Fruit fly (Drosophila melanogaster) whole organism, embryonic: ENCODE results near the gene CG13694.
A peak's percentile ranks its signal among the peaks of the same experiment; 100 is the strongest.

ENCODE experiments used
- Aef1 ChIP-seq: fragments of 200-800 bp; sonication (Bioruptor generic); IDR thresholded peaks from 3 replicates; pipeline ENCODE4 v1.3.6; 2022; ENCODE audit warnings: missing biosample characterization, missing genetic modification characterization
- CG11085 ChIP-seq: fragments of 200-800 bp; sonication (Bioruptor generic); IDR thresholded peaks from 2 replicates; pipeline ENCODE4 v1.3.6; 2022; ENCODE audit warnings: missing biosample characterization, missing genetic modification characterization
- CG13296 ChIP-seq: fragments of 200-800 bp; sonication (Bioruptor generic); optimal IDR thresholded peaks from 3 replicates; lab custom pipeline; 2018; ENCODE audit warnings: missing biosample characterization, mild to moderate bottlenecking, missing genetic modification characterization
- CG14014 ChIP-seq: fragments of 200-800 bp; sonication (Bioruptor generic); IDR thresholded peaks from 2 replicates; pipeline ENCODE4 v1.3.6; 2022; ENCODE audit warnings: missing biosample characterization, missing genetic modification characterization
- CG15011 ChIP-seq: fragments of 200-800 bp; sonication (Bioruptor generic); optimal IDR thresholded peaks from 3 replicates; lab custom pipeline; 2018; ENCODE audit warnings: missing biosample characterization, mild to moderate bottlenecking, missing genetic modification characterization
- CG1603 ChIP-seq: fragments of 200-800 bp; sonication (Bioruptor generic); optimal IDR thresholded peaks from 2 replicates; lab custom pipeline; 2019; ENCODE audit warnings: missing biosample characterization, mild to moderate bottlenecking, missing genetic modification characterization, moderate library complexity
- CG16863 ChIP-seq: fragments of 200-800 bp; sonication (Bioruptor generic); optimal IDR thresholded peaks from 3 replicates; lab custom pipeline; 2016; ENCODE audit warnings: missing biosample characterization, missing genetic modification characterization
- CG2120 ChIP-seq: fragments of 200-800 bp; sonication (Bioruptor generic); optimal IDR thresholded peaks from 3 replicates; lab custom pipeline; 2016; ENCODE audit warnings: missing biosample characterization, missing genetic modification characterization
- CG2199 ChIP-seq: fragments of 200-800 bp; sonication (Bioruptor generic); IDR thresholded peaks from 3 replicates; pipeline ENCODE4 v1.3.6; 2022; ENCODE audit warnings: missing biosample characterization, missing genetic modification characterization
- CG2712 ChIP-seq: fragments of 200-800 bp; optimal IDR thresholded peaks from 3 replicates; lab custom pipeline; 2019; ENCODE audit warnings: missing biosample characterization, mild to moderate bottlenecking, missing genetic modification characterization, moderate library complexity
- CG31224 ChIP-seq: fragments of 200-800 bp; sonication (Bioruptor generic); IDR thresholded peaks from 2 replicates; pipeline ENCODE4 v1.3.6; 2022; ENCODE audit warnings: missing biosample characterization, missing genetic modification characterization
- CG33557 ChIP-seq: fragments of 200-800 bp; sonication (Bioruptor generic); optimal IDR thresholded peaks from 2 replicates; lab custom pipeline; 2019; ENCODE audit warnings: missing biosample characterization, mild to moderate bottlenecking, missing genetic modification characterization, moderate library complexity
- CG4328 ChIP-seq: fragments of 200-800 bp; sonication (Bioruptor generic); optimal IDR thresholded peaks from 3 replicates; lab custom pipeline; 2017; ENCODE audit warnings: missing biosample characterization, missing genetic modification reagents, missing genetic modification characterization
- CG5953 ChIP-seq: fragments of 200-800 bp; sonication (Bioruptor generic); IDR thresholded peaks from 2 replicates; pipeline ENCODE4 v1.3.6; 2022; ENCODE audit warnings: missing biosample characterization, missing genetic modification characterization
- CG6854 ChIP-seq: fragments of 200-800 bp; sonication (Bioruptor generic); optimal IDR thresholded peaks from 3 replicates; lab custom pipeline; 2017; ENCODE audit warnings: missing biosample characterization, mild to moderate bottlenecking, missing genetic modification characterization
- CG7271 ChIP-seq: fragments of 200-800 bp; sonication (Bioruptor generic); optimal IDR thresholded peaks from 2 replicates; lab custom pipeline; 2018; ENCODE audit warnings: missing biosample characterization, mild to moderate bottlenecking, missing genetic modification characterization, moderate library complexity
- CG7928 ChIP-seq: fragments of 200-800 bp; sonication (Bioruptor generic); optimal IDR thresholded peaks from 2 replicates; lab custom pipeline; 2017; ENCODE audit warnings: missing biosample characterization, mild to moderate bottlenecking, missing genetic modification characterization
- CG8924 ChIP-seq: fragments of 200-800 bp; optimal IDR thresholded peaks from 3 replicates; lab custom pipeline; 2019; ENCODE audit warnings: missing biosample characterization, mild to moderate bottlenecking, missing genetic modification characterization, moderate library complexity
- CG9215 ChIP-seq: fragments of 200-800 bp; sonication (Bioruptor generic); IDR thresholded peaks from 2 replicates; pipeline ENCODE4 v1.3.6; 2022; ENCODE audit warnings: missing biosample characterization, missing genetic modification characterization
- CG9817 ChIP-seq: fragments of 200-800 bp; sonication (Bioruptor generic); optimal IDR thresholded peaks from 2 replicates; lab custom pipeline; 2018; ENCODE audit warnings: missing biosample characterization, mild to moderate bottlenecking, missing genetic modification characterization, moderate library complexity
- CHES-1-like ChIP-seq: fragments of 200-800 bp; sonication (Bioruptor generic); optimal IDR thresholded peaks from 2 replicates; lab custom pipeline; 2016; ENCODE audit warnings: missing biosample characterization, missing genetic modification characterization
- D19B ChIP-seq: fragments of 200-800 bp; sonication (Bioruptor generic); optimal IDR thresholded peaks from 2 replicates; lab custom pipeline; 2017; ENCODE audit warnings: missing biosample characterization, mild to moderate bottlenecking, missing genetic modification characterization
- Dll ChIP-seq: fragments of 200-800 bp; sonication (Bioruptor generic); IDR thresholded peaks from 4 replicates; pipeline ENCODE4 v1.3.6; 2022; ENCODE audit warnings: missing biosample characterization, missing genetic modification characterization; ENCODE audit not compliant: partially characterized antibody
- ERR ChIP-seq: fragments of 200-800 bp; sonication (Bioruptor generic); optimal IDR thresholded peaks from 2 replicates; lab custom pipeline; 2016; ENCODE audit warnings: missing biosample characterization, missing genetic modification characterization
- Fer1 ChIP-seq: fragments of 200-800 bp; sonication (Bioruptor generic); optimal IDR thresholded peaks from 2 replicates; lab custom pipeline; 2017; ENCODE audit warnings: missing biosample characterization, mild to moderate bottlenecking, missing genetic modification characterization
- HLHmδ ChIP-seq: fragments of 200-800 bp; sonication (Bioruptor generic); optimal IDR thresholded peaks from 2 replicates; lab custom pipeline; 2018; ENCODE audit warnings: missing biosample characterization, mild to moderate bottlenecking, missing genetic modification characterization, moderate library complexity
- Hmx ChIP-seq: fragments of 200-800 bp; sonication (Bioruptor generic); optimal IDR thresholded peaks from 2 replicates; lab custom pipeline; 2016; ENCODE audit warnings: missing biosample characterization, missing genetic modification characterization
- Mes4 ChIP-seq: fragments of 200-800 bp; sonication (Bioruptor generic); optimal IDR thresholded peaks from 2 replicates; lab custom pipeline; 2016; ENCODE audit warnings: missing biosample characterization, missing genetic modification characterization
- PHDP ChIP-seq: fragments of 200-800 bp; sonication (Bioruptor generic); optimal IDR thresholded peaks from 3 replicates; lab custom pipeline; 2018; ENCODE audit warnings: missing biosample characterization, mild to moderate bottlenecking, missing genetic modification characterization, moderate library complexity
- Rfx ChIP-seq: fragments of 200-800 bp; sonication (Bioruptor generic); IDR thresholded peaks from 2 replicates; pipeline ENCODE4 v1.3.6; 2022; ENCODE audit warnings: missing biosample characterization, missing genetic modification characterization
- Rx ChIP-seq: fragments of 200-800 bp; sonication (Bioruptor generic); IDR thresholded peaks from 2 replicates; pipeline ENCODE4 v1.3.6; 2022; ENCODE audit warnings: missing biosample characterization, missing genetic modification characterization
- Scr ChIP-seq: fragments of 200-800 bp; sonication (Bioruptor generic); IDR thresholded peaks from 2 replicates; pipeline ENCODE4 v1.3.6; 2022; ENCODE audit warnings: missing biosample characterization, missing genetic modification characterization; ENCODE audit not compliant: partially characterized antibody
- TFAM ChIP-seq: fragments of 200-800 bp; sonication (Bioruptor generic); optimal IDR thresholded peaks from 2 replicates; lab custom pipeline; 2017; ENCODE audit warnings: missing biosample characterization, missing genetic modification characterization, inconsistent platforms
- abd-A ChIP-seq: fragments of 200-800 bp; sonication (Bioruptor generic); optimal IDR thresholded peaks from 3 replicates; lab custom pipeline; 2019; ENCODE audit warnings: missing biosample characterization, mild to moderate bottlenecking, missing genetic modification characterization, moderate library complexity
- bbx ChIP-seq: fragments of 200-800 bp; sonication (Bioruptor generic); IDR thresholded peaks from 2 replicates; pipeline ENCODE4 v1.3.6; 2022; ENCODE audit warnings: missing biosample characterization, missing genetic modification characterization; ENCODE audit not compliant: partially characterized antibody
- cad ChIP-seq: fragments of >200 bp; optimal IDR thresholded peaks from 2 replicates; lab custom pipeline; 2017; ENCODE audit warnings: missing biosample characterization, missing genetic modification characterization
- croc ChIP-seq: fragments of 200-800 bp; sonication (Bioruptor generic); conservative IDR thresholded peaks from 3 replicates; pipeline ENCODE4 v1.3.6; 2022; ENCODE audit warnings: missing biosample characterization, missing genetic modification characterization
- cwo ChIP-seq: fragments of 200-800 bp; sonication (Bioruptor generic); optimal IDR thresholded peaks from 3 replicates; lab custom pipeline; 2017; ENCODE audit warnings: missing biosample characterization, missing genetic modification characterization, mild to moderate bottlenecking, moderate library complexity, missing genetic modification reagents
- disco-r ChIP-seq: fragments of 200-800 bp; sonication (Bioruptor generic); optimal IDR thresholded peaks from 2 replicates; lab custom pipeline; 2016; ENCODE audit warnings: missing biosample characterization, missing genetic modification characterization
- dmrt99B ChIP-seq: fragments of 200-800 bp; sonication (Bioruptor generic); optimal IDR thresholded peaks from 2 replicates; lab custom pipeline; 2018; ENCODE audit warnings: missing biosample characterization, mild to moderate bottlenecking, missing genetic modification characterization, moderate library complexity
- eve ChIP-seq, 2 experiments: fragments of >200 bp; optimal IDR thresholded peaks; 2 replicates each; lab custom pipeline; 2017; ENCODE audit warnings: missing biosample characterization in 2 of 2, missing genetic modification characterization in 2 of 2
- fd96Cb ChIP-seq: fragments of 200-800 bp; sonication (Bioruptor generic); optimal IDR thresholded peaks from 2 replicates; lab custom pipeline; 2018; ENCODE audit warnings: missing biosample characterization, mild to moderate bottlenecking, missing genetic modification characterization, moderate library complexity
- gce ChIP-seq: fragments of 200-800 bp; sonication (Bioruptor generic); IDR thresholded peaks from 3 replicates; pipeline ENCODE4 v1.3.6; 2022; ENCODE audit warnings: missing biosample characterization, missing genetic modification characterization
- gro ChIP-seq: fragments of 200-800 bp; sonication (Bioruptor generic); optimal IDR thresholded peaks from 2 replicates; lab custom pipeline; 2016; ENCODE audit warnings: missing biosample characterization, missing genetic modification characterization
- klu ChIP-seq: fragments of 200-800 bp; sonication (Bioruptor generic); IDR thresholded peaks from 2 replicates; pipeline ENCODE4 v1.3.6; 2022; ENCODE audit warnings: missing biosample characterization, missing genetic modification characterization
- maf-S ChIP-seq: fragments of 200-800 bp; sonication (Bioruptor generic); optimal IDR thresholded peaks from 2 replicates; lab custom pipeline; 2016; ENCODE audit warnings: missing biosample characterization, missing genetic modification characterization
- nom ChIP-seq: fragments of 200-800 bp; sonication (Bioruptor generic); optimal IDR thresholded peaks from 2 replicates; lab custom pipeline; 2017; ENCODE audit warnings: missing biosample characterization, missing genetic modification characterization, mild to moderate bottlenecking, moderate library complexity, missing genetic modification reagents
- phol ChIP-seq: fragments of 200-800 bp; sonication (Bioruptor generic); optimal IDR thresholded peaks from 3 replicates; lab custom pipeline; 2018; ENCODE audit warnings: missing biosample characterization, mild to moderate bottlenecking, missing genetic modification characterization, moderate library complexity
- rib ChIP-seq: fragments of 200-800 bp; sonication (Bioruptor generic); IDR thresholded peaks from 2 replicates; pipeline ENCODE4 v1.3.6; 2022; ENCODE audit warnings: missing biosample characterization, missing genetic modification characterization
- sima ChIP-seq: fragments of 200-800 bp; sonication (Bioruptor generic); optimal IDR thresholded peaks from 2 replicates; lab custom pipeline; 2016; ENCODE audit warnings: missing biosample characterization, missing genetic modification characterization
- ttk ChIP-seq: fragments of 200-800 bp; sonication (Bioruptor generic); IDR thresholded peaks from 2 replicates; pipeline ENCODE4 v2.1.2; 2022; ENCODE audit warnings: missing biosample characterization, missing genetic modification characterization

CG13694 gene

dm6 chr2L:76048-76447 is 40.2 kb downstream of the CG13694 start, which contains the start of gene CG11374:
CG11374 (plus strand) TSS chr2L:76348.
- TF ChIP-seq D19B (GFP tag; lab: Kevin White, UChicago) = no peak
- TF ChIP-seq phol (tag; lab: Kevin White, UChicago) = no peak
- no peak for TF ChIP-seq CG5953 (GFP tag; lab: Robert Waterston, UW)
- TF ChIP-seq CG31224 (GFP tag; lab: Robert Waterston, UW) = no peak
- no peak for TF ChIP-seq CG8924 (tag; lab: Kevin White, UChicago)
- TF ChIP-seq sima (GFP tag; lab: Kevin White, UChicago) = no peak
- TF ChIP-seq Rx = no peak
- TF ChIP-seq fd96Cb = no peak
- TF ChIP-seq gro (GFP tag; lab: Kevin White, UChicago) = no peak
- no peak for TF ChIP-seq CG14014
- TF ChIP-seq PHDP (tag; lab: Kevin White, UChicago) = no peak
- no peak for TF ChIP-seq CG33557 (GFP tag; lab: Kevin White, UChicago)
- TF ChIP-seq CG7928 = no peak
- TF ChIP-seq CG16863 (GFP tag; lab: Kevin White, UChicago) = no peak
- TF ChIP-seq croc (GFP tag; lab: Robert Waterston, UW) = no peak
- no peak for TF ChIP-seq dmrt99B
- TF ChIP-seq nom (GFP tag; lab: Kevin White, UChicago) = no peak
- no peak for TF ChIP-seq gce
- TF ChIP-seq TFAM = no peak

- TF ChIP-seq CG2120 (GFP tag; lab: Kevin White, UChicago) = peak; percentile 18
- TF ChIP-seq CG13296 = peak; percentile 11
- no peak for TF ChIP-seq maf-S (GFP tag; lab: Kevin White, UChicago)
- no peak for TF ChIP-seq CG7271 (tag; lab: Kevin White, UChicago)
- TF ChIP-seq CG9215 = no peak
- no peak for TF ChIP-seq rib (GFP tag; lab: Robert Waterston, UW)
- TF ChIP-seq Rfx (GFP tag; lab: Robert Waterston, UW) = peak; percentile 25; the same call in 1 of the 2 replicates
- TF ChIP-seq CHES-1-like = no peak
- TF ChIP-seq Scr = no peak
- TF ChIP-seq Hmx (GFP tag; lab: Kevin White, UChicago) = no peak
- TF ChIP-seq ERR = no peak
- TF ChIP-seq Aef1 (GFP tag; lab: Robert Waterston, UW) = no peak
- no peak for TF ChIP-seq bbx (GFP tag; lab: Robert Waterston, UW)
- no peak for TF ChIP-seq CG9817 (tag; lab: Kevin White, UChicago)
- no peak for TF ChIP-seq CG2712
- no peak for TF ChIP-seq ttk
- peak; percentile 18 for TF ChIP-seq abd-A (tag; lab: Kevin White, UChicago)
- no peak for TF ChIP-seq disco-r (GFP tag; lab: Kevin White, UChicago)
- TF ChIP-seq Dll (GFP tag; lab: Robert Waterston, UW) = no peak
- TF ChIP-seq eve (GFP tag; optimal IDR thresholded peaks at IDR 0.05; lab: Kevin White, UChicago) = peak in 1 of 2 experiments; percentile 26
- TF ChIP-seq CG11085 (GFP tag; lab: Robert Waterston, UW) = no peak
- TF ChIP-seq CG1603 (tag; lab: Kevin White, UChicago) = no peak
- TF ChIP-seq CG6854 (GFP tag; lab: Kevin White, UChicago) = no peak
- peak; percentile 9 for TF ChIP-seq cwo (GFP tag; lab: Kevin White, UChicago)
- TF ChIP-seq CG15011 = no peak
- TF ChIP-seq cad (GFP tag; lab: Kevin White, UChicago) = no peak
- no peak for TF ChIP-seq klu (GFP tag; lab: Robert Waterston, UW)
- TF ChIP-seq HLHmδ (GFP tag; lab: Kevin White, UChicago) = no peak
- peak; percentile 8 for TF ChIP-seq Fer1 (GFP tag; lab: Kevin White, UChicago)
- no peak for TF ChIP-seq CG2199 (GFP tag; lab: Robert Waterston, UW)
- TF ChIP-seq Mes4 (GFP tag; lab: Kevin White, UChicago) = no peak
- TF ChIP-seq CG4328 (GFP tag; lab: Kevin White, UChicago) = no peak
Observed at dm6 chr2L:73760-74388, 42.4 kb downstream of the CG13694 start.
